Worm (Caenorhabditis elegans): ENCODE measurements around the gene srw-33.

srw-33 gene

ce11 chrV:15412625-15413024 is 38.7 kb downstream of the srw-33 start, which contains the start of gene srbc-63:
srbc-63 (minus strand) TSS chrV:15412725.
- TF ChIP-seq klf-2 (GFP tag; conservative IDR thresholded peaks at IDR 0.05) (no peak), ztf-29 (GFP tag; IDR thresholded peaks at IDR 0.05) (no peak), ref-1 (GFP tag; conservative IDR thresholded peaks at IDR 0.05) (no peak), tab-1 (GFP tag; IDR thresholded peaks at IDR 0.05) (no peak), ztf-23 (GFP tag; IDR thresholded peaks at IDR 0.05) (no peak), med-1 (GFP tag; optimal IDR thresholded peaks at IDR 0.05; ENCODE audit: insufficient read depth) (no peak), flt-1 (GFP tag; IDR thresholded peaks at IDR 0.05) (no peak), cog-1 (tag; optimal IDR thresholded peaks at IDR 0.05) (no peak), T22C8.4 (GFP tag; IDR thresholded peaks at IDR 0.05) (no peak)

DNA sequence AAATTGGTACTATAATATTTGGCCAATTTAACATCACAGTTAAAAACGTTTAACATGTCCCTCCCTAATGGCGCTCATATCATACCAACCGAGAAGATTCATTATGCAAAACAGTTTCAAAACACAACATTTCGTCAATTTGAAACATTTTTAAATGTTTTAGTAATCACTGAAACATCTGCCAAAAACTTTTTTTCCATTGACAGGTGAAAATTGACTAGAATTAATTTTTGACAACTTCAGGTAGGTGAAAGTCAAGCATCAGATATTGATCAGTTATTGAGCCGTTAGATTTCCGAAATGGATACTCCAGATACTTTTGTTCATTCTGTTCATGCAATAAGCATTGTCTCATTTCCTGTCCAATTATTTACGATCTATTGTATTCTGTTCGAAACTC is 44.4 kb downstream of the srw-33 start, which contains the start of gene srh-257:
TSS of gene srh-257 (plus strand) at position 301 of the 400 bp plus-strand sequence.
- TF ChIP-seq tab-1 (GFP tag; IDR thresholded peaks at IDR 0.05), result no peak
- TF ChIP-seq ztf-23 (GFP tag; IDR thresholded peaks at IDR 0.05), result no peak

DNA sequence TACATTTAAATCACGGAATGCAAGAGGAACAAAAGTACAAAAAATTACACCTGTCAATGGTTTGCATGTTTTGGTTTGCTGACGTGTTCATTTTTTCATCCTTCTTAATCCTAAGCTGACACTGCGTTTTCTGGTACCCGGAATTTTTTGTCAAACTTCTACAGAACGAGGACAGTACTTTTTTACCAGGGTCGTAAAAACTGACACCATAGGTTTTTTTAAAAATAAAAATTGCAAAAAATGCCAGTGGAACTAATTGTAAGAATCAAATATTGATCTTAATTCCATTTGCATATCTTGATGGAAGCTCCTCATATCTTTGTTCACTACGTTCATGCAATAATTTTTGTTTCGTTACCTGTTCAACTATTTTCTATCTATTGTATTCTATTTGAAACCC is 46.5 kb downstream of the srw-33 start, which contains the start of gene srh-258:
TSS of gene srh-258 (plus strand) at position 301 of the 400 bp plus-strand sequence.
- TF ChIP-seq med-1 (GFP tag; optimal IDR thresholded peaks at IDR 0.05; ENCODE audit: insufficient read depth), result no peak
- TF ChIP-seq cog-1 (tag; optimal IDR thresholded peaks at IDR 0.05), result no peak
- no peak for TF ChIP-seq klf-2 (GFP tag; conservative IDR thresholded peaks at IDR 0.05)
- TF ChIP-seq ztf-23 (GFP tag; IDR thresholded peaks at IDR 0.05), result no peak
- no peak for TF ChIP-seq T22C8.4 (GFP tag; IDR thresholded peaks at IDR 0.05)
- no peak for TF ChIP-seq ztf-29 (GFP tag; IDR thresholded peaks at IDR 0.05)
- no peak for TF ChIP-seq ref-1 (GFP tag; conservative IDR thresholded peaks at IDR 0.05)
- no peak for TF ChIP-seq flt-1 (GFP tag; IDR thresholded peaks at IDR 0.05)
- TF ChIP-seq tab-1 (GFP tag; IDR thresholded peaks at IDR 0.05), result no peak

DNA sequence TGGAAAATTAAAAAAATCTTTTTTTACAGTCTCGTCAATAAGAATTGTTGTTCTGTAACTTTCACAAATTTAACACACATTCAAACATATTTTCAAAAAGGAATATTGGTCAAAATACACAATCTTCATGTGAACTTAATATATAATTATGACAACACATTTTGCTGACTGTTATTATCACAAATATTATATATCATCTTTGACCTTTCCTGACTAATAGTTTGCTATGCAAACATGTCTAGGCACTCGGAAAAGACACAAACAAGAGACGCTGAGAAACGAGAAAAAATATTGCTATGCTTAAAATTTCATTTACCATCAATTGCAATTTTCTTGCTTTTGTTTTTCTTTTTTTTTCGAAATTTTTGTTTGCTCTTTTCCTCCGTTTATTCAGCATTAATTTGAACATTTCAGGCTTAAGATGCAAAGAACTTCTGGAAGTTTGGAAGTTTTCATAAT is 49.4 kb downstream of the srw-33 start, which contains the start of gene fbxa-135:
TSS of gene fbxa-135 (plus strand) at position 409 of the 459 bp plus-strand sequence.
- no peak for TF ChIP-seq klf-2 (GFP tag; conservative IDR thresholded peaks at IDR 0.05)
- TF ChIP-seq ref-1 (GFP tag; conservative IDR thresholded peaks at IDR 0.05), result no peak
- TF ChIP-seq med-1 (GFP tag; optimal IDR thresholded peaks at IDR 0.05; ENCODE audit: insufficient read depth), result no peak
- no peak for TF ChIP-seq tab-1 (GFP tag; IDR thresholded peaks at IDR 0.05)
- TF ChIP-seq ztf-23 (GFP tag; IDR thresholded peaks at IDR 0.05), result no peak
- no peak for TF ChIP-seq cog-1 (tag; optimal IDR thresholded peaks at IDR 0.05)
- no peak for TF ChIP-seq flt-1 (GFP tag; IDR thresholded peaks at IDR 0.05)
- no peak for TF ChIP-seq T22C8.4 (GFP tag; IDR thresholded peaks at IDR 0.05)
- TF ChIP-seq ztf-29 (GFP tag; IDR thresholded peaks at IDR 0.05), result no peak

DNA sequence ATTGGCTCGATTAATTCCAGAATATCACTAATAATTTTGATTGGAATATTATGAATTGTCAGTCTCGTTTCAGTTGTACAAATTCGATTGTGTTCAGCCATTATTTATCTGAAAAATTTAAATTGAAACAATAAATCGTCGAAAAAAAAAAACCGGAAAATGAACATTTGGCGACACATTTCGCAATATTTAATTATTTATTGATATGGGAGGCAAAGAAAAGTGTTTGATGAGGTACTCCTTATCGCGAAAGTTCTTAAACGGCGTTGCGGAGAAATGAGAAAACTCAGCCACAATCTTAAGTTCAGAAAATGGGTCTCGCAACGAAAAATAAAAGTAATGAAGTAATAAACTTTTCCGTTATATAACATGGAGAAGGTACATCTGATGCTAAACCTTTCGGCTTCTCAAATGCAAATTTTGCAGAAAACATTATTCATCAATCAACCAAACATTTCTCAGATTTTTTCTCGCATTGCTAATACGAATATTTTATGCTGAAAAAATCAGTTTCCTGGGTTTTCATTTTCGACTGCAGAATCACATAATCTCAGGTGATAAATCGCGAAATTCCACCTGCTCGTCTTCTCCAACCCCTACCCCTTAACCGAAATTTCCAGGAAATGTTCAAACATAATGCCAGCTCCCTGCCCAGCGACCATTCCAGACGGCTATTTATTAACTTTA is 51.5 kb downstream of the srw-33 start, which contains the start of the genes T06E6.15 and sri-7:
TSS of gene T06E6.15 (minus strand) at position 101 of the 687 bp plus-strand sequence.
TSS of gene sri-7 (plus strand) at position 637 of the 687 bp plus-strand sequence.
- TF ChIP-seq cog-1 (tag; optimal IDR thresholded peaks at IDR 0.05), result no peak
- no peak for TF ChIP-seq ztf-29 (GFP tag; IDR thresholded peaks at IDR 0.05)
- no peak for TF ChIP-seq T22C8.4 (GFP tag; IDR thresholded peaks at IDR 0.05)
- no peak for TF ChIP-seq klf-2 (GFP tag; conservative IDR thresholded peaks at IDR 0.05)
- no peak for TF ChIP-seq ztf-23 (GFP tag; IDR thresholded peaks at IDR 0.05)
- TF ChIP-seq med-1 (GFP tag; optimal IDR thresholded peaks at IDR 0.05; ENCODE audit: insufficient read depth), result no peak
- TF ChIP-seq flt-1 (GFP tag; IDR thresholded peaks at IDR 0.05), result no peak
- no peak for TF ChIP-seq tab-1 (GFP tag; IDR thresholded peaks at IDR 0.05)
- no peak for TF ChIP-seq ref-1 (GFP tag; conservative IDR thresholded peaks at IDR 0.05)

All from whole organism, midembryonic.